Worm (Caenorhabditis elegans): ENCODE measurements around the gene nlp-1.

ce11 chrX:3694172-3694571, 33.2 kb upstream of the nlp-1 start:
- TF ChIP-seq him-1 (tag; optimal IDR thresholded peaks at IDR 0.05) (peak; percentile 60), dao-5 (tag; optimal IDR thresholded peaks at IDR 0.05) (no peak)

Data from whole organism, L4/young adult.